Worm (Caenorhabditis elegans): ENCODE data around the gene arrd-6.

Gene arrd-6

DNA sequence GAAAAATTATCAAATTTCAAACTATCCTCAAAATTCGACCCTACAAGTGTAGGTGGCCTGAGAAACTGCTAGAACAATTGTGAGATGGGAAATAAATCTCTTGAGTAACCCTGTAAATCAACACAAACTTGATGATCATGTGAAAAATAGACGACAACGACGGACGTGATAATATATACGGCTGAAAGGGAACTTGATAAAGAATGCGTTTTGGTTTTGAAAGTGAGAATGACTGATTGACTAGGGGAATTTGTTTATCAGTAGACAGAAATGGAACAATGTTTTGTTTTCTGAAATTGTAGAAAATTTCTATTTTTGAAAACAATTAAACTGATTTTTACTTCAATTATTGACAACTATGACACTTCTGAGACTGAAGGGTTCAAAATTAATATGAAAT lies 51.0 kb downstream of the arrd-6 start:
- TF ChIP-seq lin-39 (tag; optimal IDR thresholded peaks at IDR 0.05) (no peak), unc-62 (GFP tag; optimal IDR thresholded peaks at IDR 0.05 in 1 of 2) (peak in 1 of 2 experiments; percentile 52), unc-62 (tag; optimal IDR thresholded peaks at IDR 0.05) (no peak), nhr-41 (GFP tag; IDR thresholded peaks at IDR 0.05) (no peak), zip-2 (tag; optimal IDR thresholded peaks at IDR 0.05) (no peak), daf-19 (GFP tag; conservative IDR thresholded peaks at IDR 0.05) (no peak), hlh-30 (tag; optimal IDR thresholded peaks at IDR 0.05; ENCODE audit: insufficient read depth) (peak; percentile 27), unc-130 (GFP tag; optimal IDR thresholded peaks at IDR 0.05) (no peak), dve-1 (tag; optimal IDR thresholded peaks at IDR 0.05; ENCODE audit: insufficient read depth) (no peak), nhr-10 (tag; optimal IDR thresholded peaks at IDR 0.05) (no peak), fkh-10 (GFP tag; optimal IDR thresholded peaks at IDR 0.05) (no peak)
